Fruit fly (Drosophila melanogaster) whole organism: ENCODE measurements around the gene CG32026.

Experiments used
- CG8478 ChIP-seq: fragments of >200 bp; optimal IDR thresholded peaks from 2 replicates; lab custom pipeline; 2018; ENCODE audit warnings: inconsistent platforms
- pan ChIP-seq: fragments of >200 bp; optimal IDR thresholded peaks from 2 replicates; lab custom pipeline; 2017
- psq ChIP-seq: fragments of >200 bp; optimal IDR thresholded peaks from 2 replicates; lab custom pipeline; 2017
- usp ChIP-seq: fragments of >200 bp; optimal IDR thresholded peaks from 2 replicates; lab custom pipeline; 2017; ENCODE audit warnings: missing biosample characterization, missing genetic modification characterization, mixed read lengths

- TF ChIP-seq usp (GFP tag; lab: Kevin White, UChicago) (no peak), pan (no peak), CG8478 (lab: Kevin White, UChicago) (no peak), psq (lab: Kevin White, UChicago) (no peak)
These were observed 28.0 kb upstream of the CG32026 start, which contains the start of gene CG13308 for dm6 chr3L:8808244-8808643.
